Fruit fly (Drosophila melanogaster): ENCODE results near the gene Gip.

DNA sequence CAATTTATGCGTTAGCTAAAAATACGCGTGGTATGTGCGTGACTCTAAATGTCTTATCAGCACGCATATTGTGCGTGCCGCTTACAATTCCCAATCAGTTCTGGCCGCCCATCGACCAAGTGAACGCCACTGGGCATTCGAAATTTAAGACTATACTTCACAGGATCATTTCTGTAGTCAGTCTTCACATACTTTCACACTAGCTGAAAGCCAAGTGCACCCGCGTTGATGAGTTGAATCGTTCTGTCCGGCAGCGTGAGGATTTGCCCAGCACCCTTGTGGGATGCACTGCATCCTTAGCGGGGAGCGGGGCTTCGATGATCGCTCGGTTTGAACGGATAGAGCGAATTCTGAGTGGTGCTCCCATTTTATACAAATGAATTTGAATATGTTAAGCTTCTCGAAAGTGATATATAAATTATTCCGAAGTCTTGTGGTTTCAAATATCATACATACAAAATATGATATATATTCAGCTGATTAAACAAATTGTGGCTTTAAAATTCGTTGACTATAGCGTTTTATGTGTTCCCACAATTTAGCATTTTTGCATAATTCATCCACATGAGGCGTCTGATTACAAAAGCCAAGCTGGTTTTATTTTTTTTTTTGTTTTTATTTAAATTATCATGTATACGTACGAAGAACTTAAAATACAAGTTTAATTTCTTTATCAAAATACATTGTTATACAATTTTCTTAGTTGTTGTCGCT is 18.5 kb upstream of the Gip start:
- TF ChIP-seq ttk (optimal IDR thresholded peaks at IDR 0.05) (no peak), psq (optimal IDR thresholded peaks at IDR 0.05) (no peak), insv (optimal IDR thresholded peaks at IDR 0.05) (no peak)

Measured in Kc167 (cell line).